Worm (Caenorhabditis elegans) whole organism, L3 larva: Measurements from ENCODE around the gene sec-24.2.

Experiments used
- R02D3.7 ChIP-seq: fragments of 150-350 bp; optimal IDR thresholded peaks from 2 replicates; lab custom pipeline; 2014; ENCODE audit warnings: missing biosample characterization, missing genetic modification characterization
- ZK546.5 ChIP-seq: sonication (generic microtip); optimal IDR thresholded peaks from 2 replicates; lab custom pipeline; 2017; ENCODE audit warnings: missing biosample characterization, missing genetic modification characterization
- ama-1 ChIP-seq: fragments of 150-350 bp; optimal IDR thresholded peaks from 2 replicates; lab custom pipeline; 2018
- ceh-16 ChIP-seq: sonication (generic microtip); optimal IDR thresholded peaks from 2 replicates; lab custom pipeline; 2017; ENCODE audit warnings: missing biosample characterization, missing genetic modification characterization
- ceh-82 ChIP-seq: fragments of 150-350 bp; optimal IDR thresholded peaks from 2 replicates; lab custom pipeline; 2014; ENCODE audit warnings: missing biosample characterization, missing genetic modification characterization
- ceh-9 ChIP-seq: sonication (generic microtip); optimal IDR thresholded peaks from 2 replicates; lab custom pipeline; 2018; ENCODE audit warnings: missing biosample characterization, missing genetic modification characterization
- egl-27 ChIP-seq: sonication (generic microtip); optimal IDR thresholded peaks from 4 replicates; lab custom pipeline; 2017; ENCODE audit warnings: missing biosample characterization, missing genetic modification reagents, missing genetic modification characterization
- egl-5 ChIP-seq: fragments of 150-350 bp; optimal IDR thresholded peaks from 2 replicates; lab custom pipeline; 2017; ENCODE audit warnings: missing biosample characterization, missing genetic modification reagents, missing genetic modification characterization, inconsistent platforms
- elt-1 ChIP-seq: fragments of 150-350 bp; optimal IDR thresholded peaks from 2 replicates; lab custom pipeline; 2014; ENCODE audit warnings: missing biosample characterization, missing genetic modification characterization
- elt-2 ChIP-seq: sonication (generic microtip); optimal IDR thresholded peaks from 2 replicates; lab custom pipeline; 2016; ENCODE audit warnings: missing genetic modification reagents, mild to moderate bottlenecking, missing genetic modification characterization, missing compliant biosample characterization
- eor-1 ChIP-seq, 2 experiments: fragments of 150-350 bp; optimal IDR thresholded peaks; 2 replicates each; lab custom pipeline; 2014 to 2018; ENCODE audit warnings: missing biosample characterization in 2 of 2, missing genetic modification characterization in 2 of 2
- lin-15B ChIP-seq: fragments of 150-350 bp; optimal IDR thresholded peaks from 2 replicates; lab custom pipeline; 2014; ENCODE audit warnings: missing biosample characterization, missing genetic modification characterization
- lsy-12 ChIP-seq: sonication (generic microtip); optimal IDR thresholded peaks from 2 replicates; lab custom pipeline; 2016; ENCODE audit warnings: mild to moderate bottlenecking, missing genetic modification characterization, missing compliant biosample characterization
- mdl-1 ChIP-seq: fragments of 150-350 bp; optimal IDR thresholded peaks from 2 replicates; lab custom pipeline; 2014; ENCODE audit warnings: missing biosample characterization, missing genetic modification characterization
- mml-1 ChIP-seq: fragments of 150-350 bp; sonication (generic microtip); optimal IDR thresholded peaks from 3 replicates; lab custom pipeline; 2014; ENCODE audit warnings: missing biosample characterization, missing genetic modification characterization
- nfya-1 ChIP-seq: sonication (generic microtip); optimal IDR thresholded peaks from 2 replicates; lab custom pipeline; 2017; ENCODE audit warnings: missing genetic modification characterization, mild to moderate bottlenecking, missing compliant biosample characterization, antibody characterized with exemption, moderate library complexity; ENCODE audit not compliant: insufficient read depth
- nhr-23 ChIP-seq: fragments of 150-350 bp; optimal IDR thresholded peaks from 2 replicates; lab custom pipeline; 2014; ENCODE audit warnings: missing biosample characterization, missing genetic modification reagents, missing genetic modification characterization
- nhr-237 ChIP-seq: fragments of 150-350 bp; optimal IDR thresholded peaks from 2 replicates; lab custom pipeline; 2014; ENCODE audit warnings: missing biosample characterization, missing genetic modification characterization
- nhr-25 ChIP-seq: sonication (generic microtip); optimal IDR thresholded peaks from 2 replicates; lab custom pipeline; 2017; ENCODE audit warnings: missing biosample characterization, missing genetic modification characterization
- nhr-28 ChIP-seq: fragments of 150-350 bp; optimal IDR thresholded peaks from 2 replicates; lab custom pipeline; 2014; ENCODE audit warnings: missing biosample characterization, missing genetic modification characterization
- nhr-43 ChIP-seq: sonication (generic microtip); optimal IDR thresholded peaks from 2 replicates; lab custom pipeline; 2016; ENCODE audit warnings: mild to moderate bottlenecking, missing genetic modification characterization, missing compliant biosample characterization; ENCODE audit not compliant: poor library complexity, severe bottlenecking
- nhr-67 ChIP-seq: fragments of 150-350 bp; optimal IDR thresholded peaks from 2 replicates; lab custom pipeline; 2014; ENCODE audit warnings: missing biosample characterization, missing genetic modification characterization
- nhr-76 ChIP-seq: fragments of 150-350 bp; sonication (generic microtip); optimal IDR thresholded peaks from 5 replicates; lab custom pipeline; 2014; ENCODE audit warnings: missing biosample characterization, missing genetic modification characterization
- nhr-77 ChIP-seq: fragments of 150-350 bp; optimal IDR thresholded peaks from 2 replicates; lab custom pipeline; 2014; ENCODE audit warnings: missing biosample characterization, missing genetic modification characterization
- pha-4 ChIP-seq: fragments of 150-350 bp; optimal IDR thresholded peaks from 2 replicates; lab custom pipeline; 2014; ENCODE audit warnings: missing biosample characterization, missing genetic modification reagents, missing genetic modification characterization
- pqm-1 ChIP-seq: fragments of 150-350 bp; optimal IDR thresholded peaks from 2 replicates; lab custom pipeline; 2017; ENCODE audit warnings: missing biosample characterization, missing genetic modification characterization, inconsistent platforms
- sea-2 ChIP-seq: fragments of 150-350 bp; sonication (generic microtip); optimal IDR thresholded peaks from 4 replicates; lab custom pipeline; 2014; ENCODE audit warnings: missing biosample characterization, missing genetic modification reagents, missing genetic modification characterization
- skn-1 ChIP-seq: fragments of 150-350 bp; optimal IDR thresholded peaks from 2 replicates; lab custom pipeline; 2014; ENCODE audit warnings: missing biosample characterization, missing genetic modification characterization
- tbx-2 ChIP-seq: sonication (generic microtip); optimal IDR thresholded peaks from 2 replicates; lab custom pipeline; 2016; ENCODE audit warnings: mild to moderate bottlenecking, missing genetic modification characterization, missing compliant biosample characterization
- unc-39 ChIP-seq: sonication (generic microtip); optimal IDR thresholded peaks from 4 replicates; lab custom pipeline; 2017; ENCODE audit warnings: missing biosample characterization, missing genetic modification characterization
- unc-62 ChIP-seq: fragments of 150-350 bp; sonication (generic microtip); optimal IDR thresholded peaks from 4 replicates; lab custom pipeline; 2014; ENCODE audit warnings: missing biosample characterization, missing genetic modification reagents, missing genetic modification characterization
- zag-1 ChIP-seq: fragments of 150-350 bp; optimal IDR thresholded peaks from 2 replicates; lab custom pipeline; 2014; ENCODE audit warnings: missing biosample characterization, missing genetic modification characterization
- ztf-4 ChIP-seq: fragments of 150-350 bp; optimal IDR thresholded peaks from 2 replicates; lab custom pipeline; 2014; ENCODE audit warnings: missing biosample characterization, missing genetic modification characterization

Gene sec-24.2

DNA sequence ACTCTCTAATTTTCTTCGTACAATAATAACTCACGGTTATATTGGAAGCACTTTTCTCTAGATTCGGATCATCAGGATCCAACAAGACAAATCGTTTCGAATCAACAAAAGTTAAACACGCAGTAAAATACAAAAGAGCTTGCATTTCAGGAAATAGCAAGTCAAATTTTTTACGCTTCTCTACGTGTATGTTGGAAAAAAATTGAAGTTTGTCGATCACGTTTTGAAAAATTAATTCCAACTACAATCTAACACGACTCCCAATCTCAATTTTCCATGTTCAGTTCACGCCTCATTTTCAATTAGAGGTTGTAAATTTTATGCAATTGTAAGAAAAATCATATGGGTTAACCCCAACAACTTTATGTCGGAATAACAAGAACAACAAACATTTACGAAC, 29.4 kb upstream of the sec-24.2 start, which contains the start of gene spe-45:
TSS of gene spe-45 (minus strand) at position 145 of the 400 bp plus-strand sequence.
- no peak for TF ChIP-seq R02D3.7
- no peak for TF ChIP-seq ceh-82
- no peak for TF ChIP-seq tbx-2

DNA sequence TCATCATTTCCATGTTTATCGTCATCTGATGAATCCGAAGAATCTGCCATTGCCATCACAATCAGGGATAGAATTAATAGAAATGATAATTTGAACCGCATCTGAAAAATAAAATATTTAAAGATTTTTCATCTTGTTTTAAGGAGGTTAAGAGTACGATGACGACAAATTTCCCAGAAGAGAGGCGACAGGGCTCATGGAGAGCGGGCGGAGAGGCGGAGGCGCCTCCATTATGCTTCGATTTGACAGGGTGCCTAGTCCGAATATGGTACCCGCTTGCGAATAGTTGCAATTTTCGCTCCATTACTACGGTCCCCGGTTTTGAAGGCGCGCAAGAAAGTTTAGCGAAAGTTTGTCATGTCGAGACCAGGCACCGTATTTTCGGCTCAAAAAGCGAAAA, 24.5 kb upstream of the sec-24.2 start, which contains the start of gene F28D1.6:
TSS of gene F28D1.6 (minus strand) at position 101 of the 400 bp plus-strand sequence.
- no peak for TF ChIP-seq skn-1 (tag; lab: Kevin White, UChicago)
- no peak for TF ChIP-seq nhr-25 (tag; lab: Kevin White, UChicago)
- TF ChIP-seq nhr-76 (tag; lab: Kevin White, UChicago): no peak
- TF ChIP-seq nhr-23 (tag; lab: Kevin White, UChicago): no peak
- no peak for TF ChIP-seq ceh-16 (tag; lab: Kevin White, UChicago)
- TF ChIP-seq nfya-1 (tag; lab: Kevin White, UChicago): no peak
- no peak for TF ChIP-seq pha-4 (tag; lab: Kevin White, UChicago)
- TF ChIP-seq tbx-2: no peak
- no peak for TF ChIP-seq elt-1 (tag; lab: Kevin White, UChicago)
- no peak for TF ChIP-seq unc-39
- TF ChIP-seq pqm-1 (tag; lab: Kevin White, UChicago): no peak
- no peak for TF ChIP-seq zag-1 (tag; lab: Kevin White, UChicago)
- TF ChIP-seq nhr-77 (tag; lab: Kevin White, UChicago): no peak
- TF ChIP-seq egl-5 (tag; lab: Kevin White, UChicago): no peak
- TF ChIP-seq sea-2: no peak
- TF ChIP-seq, all 47 proteins: peak for 0

DNA sequence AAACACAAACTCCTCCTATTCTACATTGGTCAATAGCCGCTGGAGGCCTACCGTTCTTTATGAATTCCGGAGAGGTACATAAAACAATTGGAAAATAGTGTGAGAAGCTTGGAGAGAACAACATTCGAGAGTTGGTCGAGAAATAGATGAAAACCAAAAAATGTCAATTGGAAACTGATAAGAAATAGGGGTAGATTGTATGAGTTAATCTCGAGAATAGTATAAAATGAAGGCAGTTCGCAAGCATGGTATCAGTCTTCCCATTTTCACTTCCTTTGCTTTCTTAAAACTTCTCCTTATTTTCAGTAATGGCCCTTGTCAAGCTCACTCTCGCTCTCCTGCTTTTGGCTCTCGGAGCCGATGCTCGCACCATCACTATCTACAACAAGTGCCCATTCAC, 22.3 kb upstream of the sec-24.2 start, which contains the start of gene thn-2:
TSS of gene thn-2 (plus strand) at position 307 of the 400 bp plus-strand sequence.
- TF ChIP-seq elt-2 (tag; lab: Kevin White, UChicago) (peak; percentile 26), nhr-77 (tag; lab: Kevin White, UChicago) (no peak)

DNA sequence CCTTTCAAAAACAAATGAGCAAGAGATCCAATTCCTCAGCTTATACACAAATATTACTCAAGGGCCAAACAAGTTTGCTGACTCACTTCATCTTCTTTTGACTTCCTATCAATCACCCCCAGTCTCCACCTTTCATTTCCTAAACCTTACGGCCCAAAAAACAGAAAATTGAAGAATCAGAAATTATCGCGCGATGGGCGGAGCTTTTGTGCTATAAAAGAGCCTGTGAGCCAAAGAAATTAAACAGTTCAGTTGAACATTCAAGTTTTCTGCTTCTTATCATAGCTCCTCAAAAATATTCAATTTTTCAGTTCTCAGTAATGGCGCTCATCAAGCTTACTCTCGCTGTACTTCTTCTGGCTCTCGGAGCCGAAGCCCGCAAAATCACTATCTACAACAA, 19.2 kb upstream of the sec-24.2 start, which contains the start of gene thn-1:
TSS of gene thn-1 (plus strand) at position 301 of the 400 bp plus-strand sequence.
- TF ChIP-seq ama-1 (lab: Kevin White, UChicago): no peak
- no peak for TF ChIP-seq egl-27 (tag; lab: Kevin White, UChicago)
- TF ChIP-seq mdl-1: no peak
- TF ChIP-seq mml-1: no peak
- TF ChIP-seq nhr-28 (tag; lab: Kevin White, UChicago): no peak
- no peak for TF ChIP-seq unc-39
- no peak for TF ChIP-seq R02D3.7
- no peak for TF ChIP-seq zag-1 (tag; lab: Kevin White, UChicago)
- TF ChIP-seq nhr-76 (tag; lab: Kevin White, UChicago): no peak
- TF ChIP-seq unc-62 (GFP tag; lab: Kevin White, UChicago): no peak
- TF ChIP-seq ZK546.5 (tag; lab: Kevin White, UChicago): no peak
- TF ChIP-seq tbx-2: no peak
- no peak for TF ChIP-seq nhr-237 (tag; lab: Kevin White, UChicago)

DNA sequence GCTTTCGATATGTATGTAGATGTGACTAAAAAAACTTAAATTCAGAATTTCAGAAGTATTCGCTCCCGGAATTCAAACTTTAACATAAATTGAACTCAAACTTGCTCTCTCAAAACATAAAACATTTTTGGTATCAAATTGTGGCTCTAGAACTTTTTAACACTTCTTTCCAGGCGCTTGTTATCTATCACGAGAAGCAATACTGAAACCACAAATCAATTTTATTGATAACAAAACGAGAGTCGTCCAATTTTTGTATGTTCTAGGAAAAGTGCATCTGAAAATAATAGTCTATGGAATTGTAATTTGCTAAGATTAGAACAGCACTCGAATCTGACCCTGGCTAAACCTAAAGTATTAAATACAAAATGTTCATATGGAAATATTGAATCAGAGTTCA, 18.3 kb upstream of the sec-24.2 start:
- TF ChIP-seq ceh-9 (tag; lab: Kevin White, UChicago) (no peak), eor-1 (tag; optimal IDR thresholded peaks at IDR 0.05; lab: Kevin White, UChicago) (no peak), elt-2 (tag; lab: Kevin White, UChicago) (peak; percentile 72), ama-1 (lab: Kevin White, UChicago) (no peak), lin-15B (tag; lab: Kevin White, UChicago) (no peak), nhr-43 (no peak), ceh-82 (no peak), pqm-1 (tag; lab: Kevin White, UChicago) (peak; percentile 76), nhr-67 (tag; lab: Kevin White, UChicago) (no peak)

DNA sequence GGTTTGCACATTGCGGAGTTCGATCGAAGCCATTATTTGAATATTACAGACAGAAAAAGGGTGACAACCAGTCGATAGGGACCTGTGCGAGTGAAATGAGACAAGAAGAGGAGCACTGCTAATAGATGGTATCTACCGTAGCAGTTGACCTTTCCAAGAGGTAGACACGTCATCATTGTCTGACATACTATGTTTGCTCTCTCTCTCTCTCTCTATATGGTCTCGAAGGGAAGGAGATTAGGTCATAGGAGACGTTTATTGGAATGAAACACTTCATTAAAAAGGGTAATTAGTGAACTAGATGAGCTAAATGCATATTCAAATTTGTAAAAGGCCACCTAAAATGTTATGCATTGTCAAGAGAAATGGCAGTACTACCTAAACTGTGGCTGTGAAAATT, 15.4 kb upstream of the sec-24.2 start, which contains the start of gene atz-1:
TSS of gene atz-1 (minus strand) at position 101 of the 400 bp plus-strand sequence.
- TF ChIP-seq lsy-12 (tag; lab: Kevin White, UChicago): no peak
- TF ChIP-seq pqm-1 (tag; lab: Kevin White, UChicago): no peak
- TF ChIP-seq nhr-43: no peak
- no peak for TF ChIP-seq ztf-4 (tag; lab: Kevin White, UChicago)
